Worm (Caenorhabditis elegans): ENCODE measurements around the gene ndub-5.
A peak's percentile ranks its signal among the peaks of the same experiment; 100 is the strongest.

ndub-5 gene

DNA sequence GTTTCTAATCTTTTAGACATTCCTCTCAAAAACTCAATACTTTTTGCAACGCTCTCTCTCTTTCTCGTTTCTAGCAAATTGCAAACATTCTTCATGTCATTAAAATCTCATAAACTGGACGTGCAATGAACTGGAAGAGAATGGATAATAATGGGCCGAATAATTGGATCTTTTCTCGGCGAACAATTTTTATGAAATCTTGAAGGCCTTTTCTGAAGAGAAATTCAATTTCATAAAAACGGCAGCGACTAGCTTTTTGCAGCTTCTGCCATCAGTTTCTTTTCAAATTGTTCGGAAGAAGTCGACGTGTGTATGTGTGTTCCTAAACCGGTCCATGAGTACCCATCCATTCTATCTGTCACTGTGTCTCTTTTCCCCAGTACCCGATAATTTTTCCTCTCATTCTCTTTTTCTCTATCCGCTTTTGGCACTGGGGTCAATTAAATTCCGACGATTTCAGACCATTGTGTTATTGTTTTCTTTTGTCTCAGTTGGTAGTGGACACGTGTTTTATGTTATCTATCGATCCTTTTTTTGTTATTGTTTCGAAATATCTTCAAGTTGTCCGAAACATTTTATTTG, 11.5 kb upstream of the ndub-5 start:
- no peak for TF ChIP-seq ceh-43 (GFP tag; optimal IDR thresholded peaks at IDR 0.05)
- peak; percentile 77 for TF ChIP-seq ces-1 (GFP tag; optimal IDR thresholded peaks at IDR 0.05)

DNA sequence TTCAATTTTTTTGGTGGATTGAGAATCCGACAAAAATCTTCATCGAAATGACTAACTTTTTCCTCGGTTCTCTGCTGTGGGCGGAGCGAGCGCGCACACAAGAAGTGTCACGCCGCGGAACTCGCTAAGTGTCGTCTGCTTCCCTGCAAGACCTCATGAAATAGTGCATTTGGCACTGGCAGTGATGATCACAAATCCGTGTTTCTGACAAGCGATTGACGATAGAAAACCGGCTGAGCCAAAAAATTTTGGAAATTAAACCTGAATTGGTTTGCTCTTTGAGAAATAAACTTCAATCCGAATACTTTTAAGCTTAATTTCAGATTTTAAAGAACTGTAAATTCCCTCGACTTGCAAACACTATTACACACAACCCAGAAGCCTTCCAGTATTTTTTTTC, 10.3 kb upstream of the ndub-5 start:
- no peak for TF ChIP-seq ceh-83 (GFP tag; optimal IDR thresholded peaks at IDR 0.05)
- no peak for TF ChIP-seq sptf-1 (tag; optimal IDR thresholded peaks at IDR 0.05)
- TF ChIP-seq mep-1 (tag; optimal IDR thresholded peaks at IDR 0.05), result peak; percentile 31
- no peak for TF ChIP-seq ham-2 (GFP tag; optimal IDR thresholded peaks at IDR 0.05)
- TF ChIP-seq ces-1 (GFP tag; optimal IDR thresholded peaks at IDR 0.05), result peak; percentile 1
- no peak for TF ChIP-seq blmp-1 (tag; optimal IDR thresholded peaks at IDR 0.05)
- no peak for TF ChIP-seq elt-1 (tag; optimal IDR thresholded peaks at IDR 0.05; ENCODE audit: borderline replicate concordance, insufficient read depth)
- no peak for TF ChIP-seq snpc-4 (tag; optimal IDR thresholded peaks at IDR 0.05)
- TF ChIP-seq mls-2 (tag; optimal IDR thresholded peaks at IDR 0.05), result no peak

DNA sequence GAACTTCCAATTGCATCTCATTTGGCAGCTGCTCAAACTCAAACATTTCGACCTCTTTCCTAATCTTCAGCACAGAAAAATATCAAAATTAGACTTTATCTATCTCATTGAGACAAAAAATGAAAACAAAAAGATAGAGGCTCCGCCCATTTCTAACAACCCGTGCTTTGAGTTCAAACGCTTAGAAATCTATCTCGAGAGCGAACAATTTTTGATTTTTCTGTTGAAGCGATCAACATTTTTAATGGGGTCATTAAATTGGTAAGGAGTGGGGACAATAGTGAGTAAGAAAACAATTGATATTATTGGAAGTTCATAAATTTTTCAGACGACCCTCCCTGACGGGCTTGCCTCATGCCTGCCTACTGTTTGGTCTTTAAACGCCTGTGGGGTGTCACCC, 7.7 kb upstream of the ndub-5 start, which contains the start of the genes C25H3.10 and C25H3.1:
Gene C25H3.10, minus strand, starts transcription at position 101 of the 400 bp plus-strand sequence.
Gene C25H3.1, plus strand, starts transcription at position 203 of the 400 bp plus-strand sequence.
- TF ChIP-seq nhr-12 (tag; optimal IDR thresholded peaks at IDR 0.05), result no peak
- TF ChIP-seq zip-8 (tag; optimal IDR thresholded peaks at IDR 0.05), result no peak
- TF ChIP-seq ham-2 (GFP tag; optimal IDR thresholded peaks at IDR 0.05), result no peak
- no peak for TF ChIP-seq lin-32 (GFP tag; optimal IDR thresholded peaks at IDR 0.05)
- TF ChIP-seq snpc-4 (tag; optimal IDR thresholded peaks at IDR 0.05), result no peak
- no peak for TF ChIP-seq elt-1 (tag; optimal IDR thresholded peaks at IDR 0.05; ENCODE audit: borderline replicate concordance, insufficient read depth)
- TF ChIP-seq ceh-43 (GFP tag; optimal IDR thresholded peaks at IDR 0.05), result no peak
- no peak for TF ChIP-seq nhr-76 (tag; optimal IDR thresholded peaks at IDR 0.05)
- TF ChIP-seq blmp-1 (tag; optimal IDR thresholded peaks at IDR 0.05), result no peak
- no peak for TF ChIP-seq lsy-2 (tag; optimal IDR thresholded peaks at IDR 0.05)
- TF ChIP-seq ceh-39 (tag; optimal IDR thresholded peaks at IDR 0.05), result no peak
- no peak for TF ChIP-seq nhr-2 (tag; optimal IDR thresholded peaks at IDR 0.05)
- no peak for TF ChIP-seq mab-5 (tag; optimal IDR thresholded peaks at IDR 0.05)
- TF ChIP-seq drap-1 (GFP tag; optimal IDR thresholded peaks at IDR 0.05), result no peak
- TF ChIP-seq unc-39 (tag; optimal IDR thresholded peaks at IDR 0.05), result no peak
- no peak for TF ChIP-seq bed-3 (GFP tag; optimal IDR thresholded peaks at IDR 0.05)

DNA sequence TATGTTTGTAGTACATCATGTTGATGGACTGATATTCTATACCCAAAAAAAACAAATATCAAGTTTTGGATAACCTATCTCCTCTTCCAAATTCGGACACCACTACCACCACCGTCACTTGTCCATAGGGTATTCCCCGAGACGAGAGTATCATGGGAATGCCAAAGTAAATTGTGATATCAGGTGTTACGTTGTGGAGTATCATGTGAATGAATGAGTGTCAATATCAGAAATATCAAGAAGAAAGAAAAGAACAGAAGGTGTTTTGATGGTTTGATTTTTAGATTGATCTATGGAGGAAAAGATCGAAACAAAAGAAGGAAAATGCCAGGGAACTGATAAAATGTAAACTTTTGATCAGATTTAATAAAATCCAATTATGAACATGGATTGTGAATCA, 7.1 kb upstream of the ndub-5 start:
- no peak for TF ChIP-seq hlh-1 (tag; optimal IDR thresholded peaks at IDR 0.05)
- TF ChIP-seq ztf-11 (tag; optimal IDR thresholded peaks at IDR 0.05), result no peak
- no peak for TF ChIP-seq mab-5 (tag; optimal IDR thresholded peaks at IDR 0.05)
- TF ChIP-seq ceh-39 (tag; optimal IDR thresholded peaks at IDR 0.05), result no peak
- no peak for TF ChIP-seq unc-120 (tag; optimal IDR thresholded peaks at IDR 0.05; ENCODE audit: poor library complexity, severe bottlenecking)
- no peak for TF ChIP-seq nhr-76 (tag; optimal IDR thresholded peaks at IDR 0.05)
- no peak for TF ChIP-seq blmp-1 (tag; optimal IDR thresholded peaks at IDR 0.05)

DNA sequence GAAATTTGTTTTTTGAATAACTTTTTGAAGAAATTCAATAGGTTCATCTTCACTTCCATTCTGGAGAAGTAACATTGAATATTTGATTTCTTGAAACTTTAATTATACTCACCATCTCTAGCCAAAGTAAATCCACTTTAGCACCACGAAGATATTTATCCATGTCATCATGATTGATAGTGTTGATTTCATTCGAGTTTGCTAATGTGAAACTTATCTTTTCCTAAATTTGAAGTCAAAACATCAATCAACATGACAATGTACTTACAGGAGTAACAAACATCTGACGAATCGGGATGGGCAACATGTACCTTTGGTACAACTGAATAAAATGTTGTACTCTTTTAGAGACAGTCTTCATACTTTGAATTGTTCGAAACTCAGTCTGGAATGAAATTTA, 6.2 kb upstream of the ndub-5 start:
- TF ChIP-seq nhr-12 (tag; optimal IDR thresholded peaks at IDR 0.05) (no peak), flh-1 (GFP tag; optimal IDR thresholded peaks at IDR 0.05) (no peak), ceh-83 (GFP tag; optimal IDR thresholded peaks at IDR 0.05) (no peak), snpc-4 (tag; optimal IDR thresholded peaks at IDR 0.05) (no peak), cnd-1 (tag; optimal IDR thresholded peaks at IDR 0.05) (no peak), drap-1 (GFP tag; optimal IDR thresholded peaks at IDR 0.05) (no peak)

DNA sequence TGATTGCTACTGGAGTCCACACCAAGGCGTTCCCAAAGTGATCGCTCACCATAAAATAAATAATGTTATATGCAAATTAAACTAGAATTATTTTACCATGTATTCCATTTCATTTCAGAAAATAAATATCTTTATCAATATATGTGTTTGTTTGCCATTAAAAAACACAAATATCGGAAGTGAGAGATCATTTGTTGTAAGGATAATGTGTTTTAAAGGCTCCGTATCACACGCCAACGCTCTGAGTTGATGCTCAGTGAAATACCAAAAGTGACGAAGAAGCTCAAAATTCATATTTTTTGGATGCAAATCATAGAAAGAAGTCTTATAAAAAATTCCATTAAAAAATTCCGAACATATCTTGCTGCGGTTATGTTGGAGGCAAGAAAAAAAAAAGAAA, 5.1 kb upstream of the ndub-5 start:
- TF ChIP-seq hlh-1 (tag; optimal IDR thresholded peaks at IDR 0.05) (no peak), blmp-1 (tag; optimal IDR thresholded peaks at IDR 0.05) (no peak), elt-3 (tag; optimal IDR thresholded peaks at IDR 0.05) (no peak), nhr-237 (tag; optimal IDR thresholded peaks at IDR 0.05) (no peak), lsy-2 (tag; optimal IDR thresholded peaks at IDR 0.05) (no peak), mep-1 (tag; optimal IDR thresholded peaks at IDR 0.05) (no peak), drap-1 (GFP tag; optimal IDR thresholded peaks at IDR 0.05) (no peak), ceh-39 (tag; optimal IDR thresholded peaks at IDR 0.05) (no peak), M03D4.4 (tag; optimal IDR thresholded peaks at IDR 0.05) (no peak), cnd-1 (tag; optimal IDR thresholded peaks at IDR 0.05) (no peak), sem-2 (GFP tag; optimal IDR thresholded peaks at IDR 0.05) (no peak), lin-32 (GFP tag; optimal IDR thresholded peaks at IDR 0.05) (no peak), nhr-12 (tag; optimal IDR thresholded peaks at IDR 0.05) (no peak), flh-1 (GFP tag; optimal IDR thresholded peaks at IDR 0.05) (no peak), sptf-1 (tag; optimal IDR thresholded peaks at IDR 0.05) (no peak), ceh-43 (GFP tag; optimal IDR thresholded peaks at IDR 0.05) (no peak)
